Worm (Caenorhabditis elegans): ENCODE data around the gene F44E7.4.

The F44E7.4 gene

DNA sequence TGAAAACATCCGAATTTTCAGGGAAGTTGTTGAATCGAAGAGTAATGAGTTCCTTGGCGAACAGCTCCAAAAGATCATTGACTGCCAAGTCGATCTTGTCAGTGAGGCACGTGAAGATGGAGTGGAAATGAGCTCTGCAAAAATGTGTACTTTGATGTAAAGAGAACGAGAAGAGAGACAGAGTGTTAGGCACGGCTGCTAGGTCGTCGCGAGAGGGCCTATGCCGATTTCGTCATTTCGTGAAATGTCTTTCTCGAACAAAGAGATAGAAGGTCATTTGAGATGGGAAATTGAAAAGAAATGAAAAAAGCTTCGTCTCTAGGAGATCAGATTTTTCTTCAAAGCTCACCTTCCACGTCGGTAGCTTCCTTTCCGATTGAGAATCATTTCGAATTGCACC, 3.2 kb upstream of the F44E7.4 start:
- peak; percentile 27 for TF ChIP-seq nhr-20 (tag; optimal IDR thresholded peaks at IDR 0.05)
- TF ChIP-seq skn-1 (tag; optimal IDR thresholded peaks at IDR 0.05) = peak; percentile 45
- TF ChIP-seq blmp-1 (tag; optimal IDR thresholded peaks at IDR 0.05) = no peak
- TF ChIP-seq unc-130 (tag; optimal IDR thresholded peaks at IDR 0.05) = peak; percentile 48
- peak; percentile 32 for TF ChIP-seq snu-23 (GFP tag; optimal IDR thresholded peaks at IDR 0.05)
- TF ChIP-seq nhr-85 (tag) = peak; percentile 48
- TF ChIP-seq lin-35 (GFP tag; optimal IDR thresholded peaks at IDR 0.05) = peak in 1 of 2 experiments; percentile 13
- peak in 1 of 2 experiments; percentile 39 for TF ChIP-seq lsy-2 (tag; optimal IDR thresholded peaks at IDR 0.05)
- peak in 1 of 2 experiments; percentile 22 for TF ChIP-seq mdl-1 (tag; optimal IDR thresholded peaks at IDR 0.05)
- peak; percentile 63 for TF ChIP-seq nhr-19 (GFP tag; conservative IDR thresholded peaks at IDR 0.05)
- no peak for TF ChIP-seq jun-1 (tag; optimal IDR thresholded peaks at IDR 0.05)
- TF ChIP-seq nhr-71 (tag; optimal IDR thresholded peaks at IDR 0.05) = peak; percentile 54
- TF ChIP-seq sox-4 (tag; optimal IDR thresholded peaks at IDR 0.05) = no peak
- TF ChIP-seq unc-98 (GFP tag; IDR thresholded peaks at IDR 0.05) = 0 out of 2 replicates have a peak, but pooled peaks have one; percentile 22
- TF ChIP-seq ceh-82 (tag; optimal IDR thresholded peaks at IDR 0.05) = peak in 2 of 3 experiments; percentile 19 to 45
- TF ChIP-seq efl-1 (optimal IDR thresholded peaks at IDR 0.05) = peak; percentile 8 to 36
- TF ChIP-seq efl-1 (GFP tag; optimal IDR thresholded peaks at IDR 0.05 in 1 of 2) = peak in 1 of 2 experiments; percentile 2
- peak; percentile 77 for TF ChIP-seq lin-14 (GFP tag; optimal IDR thresholded peaks at IDR 0.05)
- no peak for TF ChIP-seq isw-1 (GFP tag; IDR thresholded peaks at IDR 0.05)
- TF ChIP-seq rnt-1 (tag; optimal IDR thresholded peaks at IDR 0.05) = peak; percentile 68

DNA sequence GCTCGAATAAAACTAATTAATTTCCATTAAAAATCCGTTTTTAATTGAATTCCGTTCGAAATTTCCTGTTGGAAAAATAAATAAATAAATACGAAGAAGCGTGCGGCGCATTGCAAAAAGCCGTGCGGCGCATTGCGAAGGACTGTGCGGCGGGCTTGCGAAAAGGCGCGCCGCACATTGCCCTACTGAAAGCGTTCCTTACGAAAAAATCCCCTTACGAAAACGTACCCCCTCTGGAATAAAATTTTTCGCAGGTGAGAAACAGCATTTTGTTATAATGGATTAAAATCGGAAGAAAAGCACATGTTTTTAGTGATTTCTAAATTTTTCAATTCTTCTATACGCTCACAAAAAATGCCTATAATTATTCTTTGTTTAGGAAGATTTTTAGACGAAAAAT, 1.5 kb upstream of the F44E7.4 start:
- TF ChIP-seq grh-1 (GFP tag; IDR thresholded peaks at IDR 0.05) = peak; percentile 57
- peak; percentile 70 for TF ChIP-seq nhr-19 (GFP tag; conservative IDR thresholded peaks at IDR 0.05)
- TF ChIP-seq nhr-85 (tag) = peak; percentile 25
- TF ChIP-seq isw-1 (GFP tag; IDR thresholded peaks at IDR 0.05) = peak; percentile 25; the same call in 1 of the 2 replicates

- no peak for TF ChIP-seq efl-1 (optimal IDR thresholded peaks at IDR 0.05)
- TF ChIP-seq efl-1 (GFP tag; optimal IDR thresholded peaks at IDR 0.05 in 1 of 2) = peak in 1 of 2 experiments; percentile 91
- no peak for TF ChIP-seq nhr-11 (tag; optimal IDR thresholded peaks at IDR 0.05)
These were observed 2.6 kb downstream of the F44E7.4 start for ce11 chrV:5774137-5774536.

DNA sequence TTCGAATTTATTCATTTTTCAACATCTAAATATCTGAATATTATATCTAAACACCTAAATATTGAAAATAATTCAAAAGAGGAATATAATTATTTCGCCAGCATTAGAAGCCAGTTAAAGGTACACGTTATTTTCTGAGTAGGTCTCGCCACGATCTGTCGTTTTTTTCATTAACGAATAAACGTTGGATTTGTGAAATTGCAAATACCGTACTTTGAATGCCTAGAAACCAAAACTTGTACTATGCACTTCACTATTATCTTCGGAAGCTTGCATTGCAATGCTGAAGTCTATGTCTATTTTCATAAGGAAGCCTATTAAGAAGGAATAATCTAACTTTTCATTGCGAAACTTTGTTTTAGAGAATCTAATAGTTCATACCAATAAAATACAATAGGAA, 4.2 kb downstream of the F44E7.4 start:
- TF ChIP-seq alr-1 (tag; optimal IDR thresholded peaks at IDR 0.05; ENCODE audit: borderline replicate concordance) (no peak), nhr-90 (tag; optimal IDR thresholded peaks at IDR 0.05; ENCODE audit: poor library complexity) (no peak), jun-1 (tag; optimal IDR thresholded peaks at IDR 0.05) (no peak), F16B12.6 (tag; optimal IDR thresholded peaks at IDR 0.05) (no peak), nhr-12 (tag; optimal IDR thresholded peaks at IDR 0.05) (no peak), ama-1 (optimal IDR thresholded peaks at IDR 0.05) (no peak), ceh-8 (GFP tag; optimal IDR thresholded peaks at IDR 0.05) (no peak), Y116A8C.19 (tag; optimal IDR thresholded peaks at IDR 0.05; ENCODE audit: borderline replicate concordance) (no peak), snpc-4 (tag; optimal IDR thresholded peaks at IDR 0.05) (no peak), hlh-17 (GFP tag; optimal IDR thresholded peaks at IDR 0.05; ENCODE audit: borderline replicate concordance) (no peak), tlp-1 (tag; optimal IDR thresholded peaks at IDR 0.05) (no peak), unc-98 (GFP tag; IDR thresholded peaks at IDR 0.05) (no peak), sup-37 (GFP tag; optimal IDR thresholded peaks at IDR 0.05) (no peak), ceh-88 (GFP tag; IDR thresholded peaks at IDR 0.05) (no peak), unc-62 (GFP tag; optimal IDR thresholded peaks at IDR 0.05) (no peak), fkh-10 (GFP tag; optimal IDR thresholded peaks at IDR 0.05) (no peak)

ce11 chrV:5771627-5772026, 5.1 kb downstream of the F44E7.4 start, which contains the start of gene F44E7.3:
Gene F44E7.3 (plus strand): TSS chrV:5771945.
- TF ChIP-seq nhr-76 (tag; optimal IDR thresholded peaks at IDR 0.05) (no peak), egl-13 (tag; optimal IDR thresholded peaks at IDR 0.05) (no peak), fkh-4 (tag; optimal IDR thresholded peaks at IDR 0.05; ENCODE audit: borderline replicate concordance) (no peak), mep-1 (tag; optimal IDR thresholded peaks at IDR 0.05) (no peak), tlp-1 (tag; optimal IDR thresholded peaks at IDR 0.05) (no peak), tbx-2 (tag; optimal IDR thresholded peaks at IDR 0.05) (no peak), xbp-1 (tag; optimal IDR thresholded peaks at IDR 0.05) (no peak), unc-98 (GFP tag; IDR thresholded peaks at IDR 0.05) (no peak), C04F5.9 (tag; optimal IDR thresholded peaks at IDR 0.05) (no peak), sptf-1 (tag; optimal IDR thresholded peaks at IDR 0.05) (no peak)

Measured in whole organism, L1 larva.